Worm (Caenorhabditis elegans): Measurements from ENCODE around the gene tkr-1.

tkr-1 gene

ce11 chrIII:9376701-9377100 is 6.9 kb upstream of the tkr-1 start:
- TF ChIP-seq sem-4 (tag; optimal IDR thresholded peaks at IDR 0.05) (no peak), nhr-237 (tag; optimal IDR thresholded peaks at IDR 0.05) (no peak)

ce11 chrIII:9385543-9385942 is 1.9 kb downstream of the tkr-1 start, which contains the start of gene C38C10.3:
Gene C38C10.3, minus strand, starts transcription at chrIII:9385643.
- TF ChIP-seq dmd-4 (tag; optimal IDR thresholded peaks at IDR 0.05), result no peak
- no peak for TF ChIP-seq mdl-1 (tag; optimal IDR thresholded peaks at IDR 0.05)

- peak; percentile 5 for TF ChIP-seq lin-11 (tag; optimal IDR thresholded peaks at IDR 0.05)
- TF ChIP-seq R02D3.7 (tag; optimal IDR thresholded peaks at IDR 0.05), result no peak
Observed at ce11 chrIII:9390007-9390406, 6.4 kb downstream of the tkr-1 start, which contains the start of gene slc-17.2. Gene slc-17.2, minus strand, starts transcription at chrIII:9390107.

- TF ChIP-seq gmeb-1 (tag; optimal IDR thresholded peaks at IDR 0.05), result no peak
- TF ChIP-seq nhr-129 (tag; optimal IDR thresholded peaks at IDR 0.05), result peak; percentile 38
- peak in 1 of 2 experiments; percentile 58 for TF ChIP-seq lsy-2 (tag; optimal IDR thresholded peaks at IDR 0.05)
- TF ChIP-seq crh-2 (tag; optimal IDR thresholded peaks at IDR 0.05), result peak; percentile 12
- TF ChIP-seq mdl-1 (tag; optimal IDR thresholded peaks at IDR 0.05), result peak; percentile 22 to 67
- TF ChIP-seq unc-55 (GFP tag; optimal IDR thresholded peaks at IDR 0.05), result peak; percentile 14
- TF ChIP-seq zag-1 (tag; optimal IDR thresholded peaks at IDR 0.05), result no peak
- no peak for TF ChIP-seq sma-3 (GFP tag; optimal IDR thresholded peaks at IDR 0.05)
- TF ChIP-seq sma-9 (GFP tag; optimal IDR thresholded peaks at IDR 0.05), result peak; percentile 1
- no peak for TF ChIP-seq sma-9 (tag; optimal IDR thresholded peaks at IDR 0.05)
- TF ChIP-seq Y55F3AM.14 (GFP tag; optimal IDR thresholded peaks at IDR 0.05), result no peak
- TF ChIP-seq elt-3 (tag; optimal IDR thresholded peaks at IDR 0.05), result no peak
Observed at ce11 chrIII:9390924-9391323, 7.3 kb downstream of the tkr-1 start.

- TF ChIP-seq gmeb-1 (tag; optimal IDR thresholded peaks at IDR 0.05) (peak; percentile 82), crh-2 (tag; optimal IDR thresholded peaks at IDR 0.05) (no peak), nhr-129 (tag; optimal IDR thresholded peaks at IDR 0.05) (peak; percentile 32), unc-55 (GFP tag; optimal IDR thresholded peaks at IDR 0.05) (peak; percentile 52), lin-11 (tag; optimal IDR thresholded peaks at IDR 0.05) (peak; percentile 12), ceh-16 (tag; optimal IDR thresholded peaks at IDR 0.05) (no peak), aly-2 (tag; optimal IDR thresholded peaks at IDR 0.05) (no peak), lin-13 (GFP tag; optimal IDR thresholded peaks at IDR 0.05) (peak; percentile 11), lsy-2 (tag; optimal IDR thresholded peaks at IDR 0.05) (peak in 1 of 2 experiments; percentile 33), alr-1 (tag; optimal IDR thresholded peaks at IDR 0.05) (no peak)
Observed at ce11 chrIII:9393114-9393780, 9.7 kb downstream of the tkr-1 start, which contains the start of the genes gpr-2 and rgr-1. Gene gpr-2, minus strand, starts transcription at chrIII:9393164. Gene rgr-1, plus strand, starts transcription at chrIII:9393730.

- TF ChIP-seq nhr-6 (tag; optimal IDR thresholded peaks at IDR 0.05) (no peak), elt-1 (tag; optimal IDR thresholded peaks at IDR 0.05) (no peak), ztf-4 (tag; optimal IDR thresholded peaks at IDR 0.05) (no peak), ceh-82 (tag; optimal IDR thresholded peaks at IDR 0.05) (no peak), mdl-1 (tag; optimal IDR thresholded peaks at IDR 0.05) (no peak), alr-1 (tag; optimal IDR thresholded peaks at IDR 0.05) (no peak), elt-3 (tag; optimal IDR thresholded peaks at IDR 0.05) (no peak), zag-1 (tag; optimal IDR thresholded peaks at IDR 0.05) (no peak), mbf-1 (tag; optimal IDR thresholded peaks at IDR 0.05) (no peak), sma-9 (GFP tag; optimal IDR thresholded peaks at IDR 0.05) (no peak), sma-9 (tag; optimal IDR thresholded peaks at IDR 0.05) (no peak)
Observed at ce11 chrIII:9401036-9401435, 17.4 kb downstream of the tkr-1 start, which contains the start of gene nlp-48. Gene nlp-48, minus strand, starts transcription at chrIII:9401136.

- TF ChIP-seq gmeb-1 (tag; optimal IDR thresholded peaks at IDR 0.05), result peak; percentile 81
- TF ChIP-seq ceh-16 (tag; optimal IDR thresholded peaks at IDR 0.05), result no peak
- TF ChIP-seq F13H6.1 (tag; optimal IDR thresholded peaks at IDR 0.05), result peak; percentile 68
- TF ChIP-seq ztf-4 (tag; optimal IDR thresholded peaks at IDR 0.05), result no peak
- TF ChIP-seq egl-27 (tag; optimal IDR thresholded peaks at IDR 0.05), result peak; percentile 50
- peak; percentile 75 to 91 for TF ChIP-seq lsy-2 (tag; optimal IDR thresholded peaks at IDR 0.05)
- TF ChIP-seq blmp-1 (tag; optimal IDR thresholded peaks at IDR 0.05; ENCODE audit: insufficient read depth), result peak; percentile 83
- no peak for TF ChIP-seq nhr-237 (tag; optimal IDR thresholded peaks at IDR 0.05)
- peak; percentile 21 for TF ChIP-seq nhr-129 (tag; optimal IDR thresholded peaks at IDR 0.05)
- TF ChIP-seq crh-2 (tag; optimal IDR thresholded peaks at IDR 0.05), result peak; percentile 76
- TF ChIP-seq nhr-6 (tag; optimal IDR thresholded peaks at IDR 0.05), result no peak
- TF ChIP-seq sma-9 (GFP tag; optimal IDR thresholded peaks at IDR 0.05), result peak; percentile 56
- no peak for TF ChIP-seq sma-9 (tag; optimal IDR thresholded peaks at IDR 0.05)
- TF ChIP-seq mab-5 (tag; optimal IDR thresholded peaks at IDR 0.05), result peak; percentile 65
- peak; percentile 60 for TF ChIP-seq snpc-4 (tag; optimal IDR thresholded peaks at IDR 0.05)
- TF ChIP-seq mdl-1 (tag; optimal IDR thresholded peaks at IDR 0.05), result no peak
- TF ChIP-seq lin-11 (tag; optimal IDR thresholded peaks at IDR 0.05), result no peak
- TF ChIP-seq aly-2 (tag; optimal IDR thresholded peaks at IDR 0.05), result no peak
- peak; percentile 28 for TF ChIP-seq sem-4 (tag; optimal IDR thresholded peaks at IDR 0.05)
- peak; percentile 3 for TF ChIP-seq ZK546.5 (tag; optimal IDR thresholded peaks at IDR 0.05)
- no peak for TF ChIP-seq ama-1 (optimal IDR thresholded peaks at IDR 0.05)
- peak; percentile 92 for TF ChIP-seq R02D3.7 (tag; optimal IDR thresholded peaks at IDR 0.05)
- TF ChIP-seq sma-3 (GFP tag; optimal IDR thresholded peaks at IDR 0.05), result peak; percentile 67
- TF ChIP-seq C34F6.9 (tag; optimal IDR thresholded peaks at IDR 0.05), result peak; percentile 36
- TF ChIP-seq skn-1 (tag; optimal IDR thresholded peaks at IDR 0.05), result no peak
- TF ChIP-seq ztf-11 (tag; optimal IDR thresholded peaks at IDR 0.05), result no peak
- no peak for TF ChIP-seq fos-1 (tag; optimal IDR thresholded peaks at IDR 0.05)
Observed at ce11 chrIII:9406600-9406999, 23.0 kb downstream of the tkr-1 start, which contains the start of gene T26G10.1. Gene T26G10.1, minus strand, starts transcription at chrIII:9406641.

Measured in whole organism, L2 larva.